Worm (Caenorhabditis elegans) whole organism, young adult: ENCODE data around the gene sto-4.

Experiments
- B0261.1 ChIP-seq: sonication (generic microtip); optimal IDR thresholded peaks from 2 replicates; lab custom pipeline; 2016; ENCODE audit warnings: mild to moderate bottlenecking, missing genetic modification characterization, moderate library complexity, missing compliant biosample characterization
- B0336.3 ChIP-seq: fragments of 200-800 bp; sonication (Bioruptor generic); IDR thresholded peaks from 2 replicates; pipeline ENCODE4 v1.3.6; 2022; ENCODE audit warnings: missing genetic modification characterization, missing compliant biosample characterization
- C17E4.6 ChIP-seq: fragments of 200-800 bp; sonication (Bioruptor generic); IDR thresholded peaks from 2 replicates; pipeline ENCODE4 v1.3.6; 2022; ENCODE audit warnings: missing genetic modification reagents, missing genetic modification characterization, missing compliant biosample characterization
- F23B12.7 ChIP-seq: sonication (generic microtip); optimal IDR thresholded peaks from 2 replicates; lab custom pipeline; 2017; ENCODE audit warnings: missing genetic modification characterization, mild to moderate bottlenecking, missing compliant biosample characterization, antibody characterized with exemption, moderate library complexity; ENCODE audit not compliant: insufficient read depth
- him-1 ChIP-seq: sonication (generic microtip); optimal IDR thresholded peaks from 2 replicates; lab custom pipeline; 2016; ENCODE audit warnings: missing genotype, missing genetic modification reagents, missing genetic modification characterization, missing compliant biosample characterization
- mxl-1 ChIP-seq: sonication (generic microtip); optimal IDR thresholded peaks from 2 replicates; lab custom pipeline; 2016; ENCODE audit warnings: missing genetic modification characterization, missing compliant biosample characterization
- nhr-120 ChIP-seq: fragments of 200-800 bp; sonication (Bioruptor generic); IDR thresholded peaks from 2 replicates; pipeline ENCODE4 v1.3.6; 2022; ENCODE audit warnings: missing genetic modification characterization, missing compliant biosample characterization
- tbp1 ChIP-seq: fragments of 200-800 bp; sonication (Bioruptor generic); optimal IDR thresholded peaks from 2 replicates; lab custom pipeline; 2018; ENCODE audit warnings: mild to moderate bottlenecking, missing genetic modification characterization, missing compliant biosample characterization
- unc-62 ChIP-seq: fragments of 150-350 bp; optimal IDR thresholded peaks from 2 replicates; lab custom pipeline; 2014; ENCODE audit warnings: missing biosample characterization, missing genetic modification reagents, missing genetic modification characterization

ce11 chrX:11656519-11657006 is 12.6 kb downstream of the sto-4 start, which contains the start of gene T04F8.2:
- TF ChIP-seq mxl-1 (no peak), nhr-120 (GFP tag; lab: Robert Waterston, UW) (no peak), tbp1 (GFP tag; lab: Kevin White, UChicago) (no peak), B0336.3 (GFP tag; lab: Robert Waterston, UW) (no peak), F23B12.7 (peak; percentile 53), B0261.1 (no peak), C17E4.6 (GFP tag; lab: Robert Waterston, UW) (no peak), unc-62 (GFP tag; lab: Kevin White, UChicago) (no peak), him-1 (tag; lab: Kevin White, UChicago) (no peak)
